Worm (Caenorhabditis elegans): Measurements from ENCODE around the gene Y54E2A.5.
A peak's percentile ranks its signal among the peaks of the same experiment; 100 is the strongest.
"Not testable (repeated sequence)": the region's sequence is repeated elsewhere in the genome, so short reads cannot be mapped to it uniquely, and the experiment has no call there.

ce11 chrII:14765697-14766096 is 8.1 kb upstream of the Y54E2A.5 start:
- TF ChIP-seq nfya-1 (tag; optimal IDR thresholded peaks at IDR 0.05; ENCODE audit: borderline replicate concordance, insufficient read depth); Y95B8A.8 (GFP tag; IDR thresholded peaks at IDR 0.05); snpc-3.4 (tag; optimal IDR thresholded peaks at IDR 0.05); rcor-1 (GFP tag; IDR thresholded peaks at IDR 0.05); mes-4 (tag; optimal IDR thresholded peaks at IDR 0.05); ccch-3 (GFP tag; optimal IDR thresholded peaks at IDR 0.05); pha-4 (tag; optimal IDR thresholded peaks at IDR 0.05); gei-17 (GFP tag; optimal IDR thresholded peaks at IDR 0.05); lir-1 (GFP tag; conservative IDR thresholded peaks at IDR 0.05); xnd-1 (tag; optimal IDR thresholded peaks at IDR 0.05); F22D6.2 (tag; optimal IDR thresholded peaks at IDR 0.05): not testable (repeated sequence)
- 0 out of 2 replicates have a peak, but pooled peaks have one; percentile 66 for TF ChIP-seq aptf-3 (GFP tag; IDR thresholded peaks at IDR 0.05)

All from whole organism, young adult.